Worm (Caenorhabditis elegans) whole organism, early embryonic: ENCODE data around the gene T13C2.3.

Experiments
- B0310.2 ChIP-seq: sonication (generic microtip); optimal IDR thresholded peaks from 2 replicates; lab custom pipeline; 2016; ENCODE audit warnings: mild to moderate bottlenecking, missing genetic modification characterization, missing compliant biosample characterization
- F13C5.2 ChIP-seq: sonication (generic microtip); optimal IDR thresholded peaks from 2 replicates; lab custom pipeline; 2017; ENCODE audit warnings: mild to moderate bottlenecking, missing genetic modification characterization, inconsistent platforms, missing compliant biosample characterization
- aly-1 ChIP-seq: sonication (generic microtip); optimal IDR thresholded peaks from 2 replicates; lab custom pipeline; 2016; ENCODE audit warnings: missing genetic modification characterization, missing compliant biosample characterization
- ama-1 ChIP-seq: fragments of 150-350 bp; optimal IDR thresholded peaks from 2 replicates; lab custom pipeline; 2014
- ceh-13 ChIP-seq: fragments of 200-800 bp; sonication (Bioruptor generic); optimal IDR thresholded peaks from 2 replicates; lab custom pipeline; 2018; ENCODE audit warnings: mild to moderate bottlenecking, missing genetic modification characterization, missing compliant biosample characterization
- ceh-36 ChIP-seq: sonication (generic microtip); optimal IDR thresholded peaks from 2 replicates; lab custom pipeline; 2016; ENCODE audit warnings: missing genetic modification characterization, inconsistent platforms, missing compliant biosample characterization
- ets-7 ChIP-seq: sonication (generic microtip); optimal IDR thresholded peaks from 2 replicates; lab custom pipeline; 2016; ENCODE audit warnings: missing genotype, missing genetic modification characterization, missing compliant biosample characterization
- flt-1 ChIP-seq: fragments of 200-800 bp; sonication (Bioruptor generic); IDR thresholded peaks from 2 replicates; pipeline ENCODE4 v1.3.6; 2022; ENCODE audit warnings: missing genetic modification characterization, missing compliant biosample characterization
- hmbx-1 ChIP-seq: sonication (generic microtip); optimal IDR thresholded peaks from 2 replicates; lab custom pipeline; 2016; ENCODE audit warnings: mild to moderate bottlenecking, missing genetic modification characterization, missing compliant biosample characterization
- hmg-4 ChIP-seq: fragments of 200-800 bp; sonication (Bioruptor generic); optimal IDR thresholded peaks from 2 replicates; lab custom pipeline; 2018; ENCODE audit warnings: mild to moderate bottlenecking, missing genetic modification characterization, missing compliant biosample characterization
- hnd-1 ChIP-seq: sonication (generic microtip); optimal IDR thresholded peaks from 2 replicates; lab custom pipeline; 2016; ENCODE audit warnings: missing genetic modification characterization, missing compliant biosample characterization
- pes-1 ChIP-seq: fragments of 200-800 bp; sonication (Bioruptor generic); IDR thresholded peaks from 2 replicates; pipeline ENCODE4 v1.3.6; 2022; ENCODE audit warnings: missing genetic modification reagents, missing genetic modification characterization, missing compliant biosample characterization
- scrt-1 ChIP-seq: fragments of 200-800 bp; sonication (Bioruptor generic); IDR thresholded peaks from 2 replicates; pipeline ENCODE4 v1.3.6; 2022; ENCODE audit warnings: missing genetic modification characterization, missing compliant biosample characterization
- sea-1 ChIP-seq: fragments of 200-800 bp; sonication (Bioruptor generic); conservative IDR thresholded peaks from 2 replicates; pipeline ENCODE4 v1.3.6; 2022; ENCODE audit warnings: missing genetic modification characterization, missing compliant biosample characterization
- tbx-11 ChIP-seq: fragments of 200-800 bp; sonication (Bioruptor generic); IDR thresholded peaks from 2 replicates; pipeline ENCODE4 v1.3.6; 2022; ENCODE audit warnings: missing genetic modification characterization, missing compliant biosample characterization
- tbx-37 ChIP-seq: fragments of 200-800 bp; sonication (Bioruptor generic); conservative IDR thresholded peaks from 2 replicates; pipeline ENCODE4 v1.3.6; 2022; ENCODE audit warnings: missing genetic modification reagents, missing genetic modification characterization, missing compliant biosample characterization
- tra-4 ChIP-seq: sonication (generic microtip); optimal IDR thresholded peaks from 2 replicates; lab custom pipeline; 2017; ENCODE audit warnings: missing genetic modification characterization, missing compliant biosample characterization

Gene T13C2.3

DNA sequence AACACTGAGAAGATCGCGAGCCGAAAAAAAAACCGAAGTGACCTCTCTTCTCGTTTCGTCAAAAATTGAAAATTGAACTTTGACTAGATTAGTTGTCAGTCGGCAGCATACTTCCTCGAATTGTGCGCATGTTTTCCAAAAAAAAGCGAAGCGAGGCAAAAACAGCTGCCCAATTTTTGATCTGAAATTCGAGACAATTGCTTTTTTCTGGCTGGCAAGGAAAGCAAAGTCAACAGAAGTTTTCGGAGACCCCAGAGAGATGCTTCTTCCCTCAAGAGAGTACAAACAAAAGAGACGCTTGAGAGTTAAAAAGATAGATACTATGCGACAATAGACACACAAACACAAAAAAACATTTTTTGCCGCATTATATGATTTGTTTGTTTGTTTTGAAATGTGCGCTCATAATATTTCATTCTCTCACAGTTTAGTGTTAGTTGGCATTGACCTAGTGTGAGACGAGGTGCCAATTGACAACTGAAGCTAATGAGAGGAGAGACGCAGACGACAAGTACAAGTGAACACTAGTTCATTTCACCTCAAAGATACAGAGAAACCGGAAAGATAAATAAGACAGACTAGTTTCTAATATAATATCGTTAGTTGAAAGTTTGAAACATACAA lies 47.0 kb downstream of the T13C2.3 start:
- TF ChIP-seq scrt-1 (GFP tag; lab: Robert Waterston, UW) (no peak), ama-1 (no peak), flt-1 (no peak)

DNA sequence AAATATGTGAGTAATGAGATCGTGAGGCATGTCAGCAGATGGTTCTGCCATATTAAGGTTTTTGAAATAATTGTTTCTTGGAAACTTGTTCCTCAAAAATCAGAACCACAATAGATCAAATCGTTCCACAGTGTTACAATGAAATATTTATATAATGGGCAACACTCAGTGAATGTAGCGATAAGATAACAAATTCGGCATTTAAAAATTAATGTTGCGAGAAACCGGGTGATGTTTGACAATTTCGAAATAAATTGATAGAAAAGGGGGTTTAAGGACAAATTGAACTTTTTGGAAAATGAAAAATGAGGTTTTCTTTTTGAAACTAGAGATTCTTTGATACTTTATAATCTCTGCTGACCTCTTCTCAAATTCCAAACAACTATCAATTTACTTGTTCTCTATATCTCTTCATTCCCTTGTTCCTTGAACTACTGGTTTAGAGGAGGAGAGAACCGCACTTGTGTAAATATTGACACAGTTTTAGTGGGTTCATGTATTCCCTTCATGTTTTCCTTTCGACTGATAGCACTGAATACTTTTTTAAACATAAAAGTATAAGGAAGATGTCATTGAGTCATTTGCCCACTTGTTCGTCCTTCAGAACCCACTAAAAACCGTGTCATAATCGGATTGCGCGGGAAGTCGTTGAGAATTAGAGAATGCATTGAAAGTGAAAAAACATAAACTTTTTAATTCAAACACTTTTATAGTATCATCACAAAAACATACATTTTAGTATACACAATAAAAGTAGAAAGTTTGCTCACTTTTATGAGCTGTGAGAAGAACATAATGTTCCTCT lies 47.9 kb downstream of the T13C2.3 start:
- TF ChIP-seq scrt-1 (GFP tag; lab: Robert Waterston, UW) (no peak), sea-1 (no peak), aly-1 (no peak), flt-1 (no peak), ceh-13 (GFP tag; lab: Kevin White, UChicago) (no peak), pes-1 (GFP tag; lab: Robert Waterston, UW) (no peak), ets-7 (tag; lab: Kevin White, UChicago) (no peak), tra-4 (tag; lab: Kevin White, UChicago) (no peak), hnd-1 (no peak), B0310.2 (no peak), tbx-37 (GFP tag; lab: Robert Waterston, UW) (no peak), F13C5.2 (tag; lab: Kevin White, UChicago) (no peak)

DNA sequence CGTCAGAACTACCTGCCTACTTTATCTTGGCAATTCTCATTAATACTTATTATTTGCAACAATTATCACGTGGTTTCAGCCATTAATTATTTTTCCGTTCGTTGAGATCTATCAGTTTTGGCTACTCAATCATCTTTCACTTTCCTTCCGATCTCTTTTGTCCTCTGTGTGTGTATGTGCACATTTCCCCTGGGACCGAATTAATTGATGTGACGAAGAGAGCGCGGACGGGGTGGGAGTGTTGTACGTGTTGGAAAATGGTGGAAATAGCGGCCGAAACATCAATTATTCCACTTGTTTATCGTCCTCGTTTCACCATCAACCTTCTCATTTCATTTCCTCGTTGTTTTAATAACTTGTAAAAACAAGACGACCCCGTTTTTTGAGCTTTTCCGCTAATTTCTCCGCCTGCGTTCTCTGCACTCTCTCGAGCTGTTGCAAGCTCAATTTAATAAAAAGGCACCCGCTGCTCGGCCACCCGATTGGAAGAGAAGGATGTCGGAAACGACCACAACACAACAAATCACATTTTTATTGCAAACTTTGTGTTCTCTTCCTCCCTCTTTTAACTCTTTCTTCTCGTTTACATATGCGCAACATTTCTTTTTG lies 49.3 kb downstream of the T13C2.3 start:
- TF ChIP-seq hmg-4 (peak; percentile 19), sea-1 (no peak)

DNA sequence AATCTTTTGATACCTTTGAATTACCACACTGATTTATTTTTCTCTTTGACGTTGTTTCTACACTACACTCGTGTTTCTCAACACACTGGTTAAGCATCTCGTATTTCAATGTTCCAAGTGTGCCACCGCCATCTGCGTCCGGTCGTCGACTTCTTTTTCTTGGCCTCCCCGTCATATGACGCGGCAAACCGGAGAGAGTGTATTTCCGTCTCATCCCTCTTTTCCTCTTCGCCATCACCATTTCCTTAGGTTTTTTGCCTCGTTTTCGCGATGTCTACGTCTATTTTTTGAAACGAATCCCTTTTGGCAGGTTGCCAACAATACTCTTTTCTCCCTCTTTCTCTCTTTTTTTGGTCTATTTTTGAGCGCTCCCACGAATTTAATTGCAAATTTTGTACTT lies 49.9 kb downstream of the T13C2.3 start:
- TF ChIP-seq ceh-36 (tag; lab: Kevin White, UChicago): peak; percentile 40
- no peak for TF ChIP-seq sea-1

DNA sequence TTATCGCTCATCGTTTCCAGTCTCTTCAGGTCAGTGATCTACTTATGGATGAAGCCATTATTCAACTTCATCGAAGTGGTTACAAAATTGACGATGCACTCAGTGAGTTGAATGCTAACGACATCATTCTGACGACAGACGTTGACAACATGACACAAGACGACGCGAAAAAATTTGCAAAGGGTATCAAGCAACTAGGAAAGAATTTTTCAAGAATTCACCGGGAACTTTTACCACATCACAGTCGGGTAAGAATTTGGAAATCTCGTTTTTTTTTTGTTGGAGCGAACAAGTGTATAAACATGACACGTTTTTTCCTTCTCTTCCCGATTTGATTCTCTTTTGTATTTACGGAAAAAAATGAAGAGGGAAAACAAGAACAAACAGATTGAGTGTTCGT lies 51.6 kb downstream of the T13C2.3 start:
- TF ChIP-seq ama-1 (no peak), ceh-13 (GFP tag; lab: Kevin White, UChicago) (no peak), F13C5.2 (tag; lab: Kevin White, UChicago) (no peak), flt-1 (no peak), scrt-1 (GFP tag; lab: Robert Waterston, UW) (no peak), ceh-36 (tag; lab: Kevin White, UChicago) (no peak)

DNA sequence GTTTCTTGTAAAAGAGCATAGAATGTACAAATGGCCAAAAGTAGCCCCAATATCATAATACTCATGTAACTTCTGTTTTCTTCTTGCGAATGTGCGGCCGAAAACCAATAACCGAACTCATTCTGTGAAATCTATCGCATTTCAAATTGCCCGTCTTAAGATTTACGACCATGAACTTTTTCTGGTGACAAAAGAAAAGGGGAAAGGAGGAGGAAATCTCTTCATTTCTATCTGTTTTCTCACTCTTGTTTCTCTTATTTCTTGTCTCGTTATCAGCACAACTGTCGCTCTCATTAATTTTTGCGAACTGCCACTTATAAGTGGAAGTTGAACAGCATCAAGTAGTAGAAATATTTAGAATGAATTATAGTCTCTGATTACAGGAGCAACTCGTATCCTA lies 52.1 kb downstream of the T13C2.3 start:
- TF ChIP-seq ama-1 (no peak), pes-1 (GFP tag; lab: Robert Waterston, UW) (no peak), aly-1 (no peak), tbx-11 (GFP tag; lab: Robert Waterston, UW) (no peak), B0310.2 (no peak), scrt-1 (GFP tag; lab: Robert Waterston, UW) (no peak), hnd-1 (no peak), hmbx-1 (no peak), hmg-4 (no peak), F13C5.2 (tag; lab: Kevin White, UChicago) (no peak), ceh-36 (tag; lab: Kevin White, UChicago) (no peak)
